Fruit fly (Drosophila melanogaster) whole organism: ENCODE data around the gene EMC10.

Experiments
- pan ChIP-seq: fragments of >200 bp; optimal IDR thresholded peaks from 2 replicates; lab custom pipeline; 2017
- psq ChIP-seq: fragments of >200 bp; optimal IDR thresholded peaks from 2 replicates; lab custom pipeline; 2017

DNA sequence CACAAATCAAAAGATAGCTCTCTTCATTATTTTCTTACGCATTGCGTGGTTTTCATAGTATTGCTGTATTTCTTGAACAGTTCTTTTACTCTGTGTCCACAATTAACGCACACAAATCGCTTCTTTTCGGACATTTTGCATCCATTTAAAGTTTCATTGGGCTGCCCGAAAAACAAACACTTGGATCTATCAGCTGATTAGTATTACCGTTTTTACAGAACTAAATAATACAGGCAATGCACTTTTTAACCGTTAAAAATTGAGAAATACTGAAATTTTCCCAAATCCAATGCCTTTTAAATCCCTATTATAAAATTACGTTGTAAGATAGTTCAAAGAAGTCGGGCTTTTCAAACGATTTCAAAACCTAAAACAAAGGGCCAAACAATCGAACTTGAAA is 44.8 kb upstream of the EMC10 start, which contains the start of gene Arv1:
- no peak for TF ChIP-seq psq
- no peak for TF ChIP-seq pan (lab: Kevin White, UChicago)
